Fruit fly (Drosophila melanogaster) whole organism, wandering third instar larva: ENCODE results near the gene nero.

Experiments
- CG9705 ChIP-seq: fragments of 200-800 bp; sonication (Bioruptor generic); optimal IDR thresholded peaks from 2 replicates; lab custom pipeline; 2018; ENCODE audit warnings: missing biosample characterization, mild to moderate bottlenecking, missing genetic modification characterization
- Dfd ChIP-seq: fragments of >200 bp; optimal IDR thresholded peaks from 2 replicates; lab custom pipeline; 2017; ENCODE audit warnings: missing biosample characterization, missing genetic modification characterization
- Hr83 ChIP-seq: fragments of 200-300 bp; sonication (Bioruptor generic); optimal IDR thresholded peaks from 2 replicates; lab custom pipeline; 2016; ENCODE audit warnings: missing biosample characterization, mild to moderate bottlenecking, missing genetic modification characterization, moderate library complexity; ENCODE audit not compliant: poor library complexity, severe bottlenecking
- Jra ChIP-seq: sonication (Bioruptor generic); optimal IDR thresholded peaks from 2 replicates; lab custom pipeline; 2016; ENCODE audit warnings: missing biosample characterization, missing genetic modification characterization
- Mio ChIP-seq: sonication (Bioruptor generic); optimal IDR thresholded peaks from 2 replicates; lab custom pipeline; 2016; ENCODE audit warnings: missing biosample characterization, missing genetic modification characterization
- Myc ChIP-seq: fragments of >200 bp; optimal IDR thresholded peaks from 2 replicates; lab custom pipeline; 2017
- N ChIP-seq: fragments of >200 bp; optimal IDR thresholded peaks from 2 replicates; lab custom pipeline; 2018; ENCODE audit warnings: missing biosample characterization, missing external identifiers, missing genetic modification characterization
- fru ChIP-seq: fragments of 200-800 bp; sonication (Bioruptor generic); optimal IDR thresholded peaks from 3 replicates; lab custom pipeline; 2016; ENCODE audit warnings: missing biosample characterization, mild to moderate bottlenecking, missing genetic modification characterization
- jim ChIP-seq: fragments of 175-275, 200-325 bp; sonication (Bioruptor generic); optimal IDR thresholded peaks from 2 replicates; lab custom pipeline; 2016; ENCODE audit warnings: missing biosample characterization, mild to moderate bottlenecking, missing genetic modification characterization
- pan ChIP-seq: fragments of >200 bp; optimal IDR thresholded peaks from 2 replicates; lab custom pipeline; 2017
- psq ChIP-seq: fragments of 200-800 bp; sonication (Bioruptor generic); optimal IDR thresholded peaks from 3 replicates; lab custom pipeline; 2017; ENCODE audit warnings: missing biosample characterization, mild to moderate bottlenecking, missing genetic modification characterization, moderate library complexity
- tai ChIP-seq: sonication (Bioruptor generic); optimal IDR thresholded peaks from 2 replicates; lab custom pipeline; 2016; ENCODE audit warnings: missing biosample characterization, missing genetic modification characterization

dm6 chr3R:31754605-31755004 lies 7.2 kb upstream of the nero start, which contains the start of gene salt:
- TF ChIP-seq CG9705 (GFP tag; lab: Kevin White, UChicago): no peak
- TF ChIP-seq Hr83: no peak
- no peak for TF ChIP-seq Mio (GFP tag; lab: Kevin White, UChicago)
- no peak for TF ChIP-seq fru
- TF ChIP-seq psq (GFP tag; lab: Kevin White, UChicago): no peak
- no peak for TF ChIP-seq Jra (GFP tag; lab: Kevin White, UChicago)
- no peak for TF ChIP-seq tai
- no peak for TF ChIP-seq Myc (lab: Kevin White, UChicago)
- TF ChIP-seq pan (lab: Kevin White, UChicago): no peak
- TF ChIP-seq N (GFP tag; lab: Kevin White, UChicago): no peak
- TF ChIP-seq jim (GFP tag; lab: Kevin White, UChicago): no peak
- TF ChIP-seq Dfd (GFP tag; lab: Kevin White, UChicago): no peak
